Worm (Caenorhabditis elegans) whole organism, late embryonic: ENCODE data around the gene tbp-1.

Experiments used
- ama-1 ChIP-seq: fragments of 150-350 bp; optimal IDR thresholded peaks from 2 replicates; lab custom pipeline; 2014
- ceh-34 ChIP-seq: sonication (generic microtip); optimal IDR thresholded peaks from 2 replicates; lab custom pipeline; 2016; ENCODE audit warnings: mild to moderate bottlenecking, missing genetic modification characterization, missing compliant biosample characterization
- lin-11 ChIP-seq: fragments of 200-800 bp; sonication (Bioruptor generic); optimal IDR thresholded peaks from 2 replicates; lab custom pipeline; 2018; ENCODE audit warnings: mild to moderate bottlenecking, missing genetic modification characterization, missing compliant biosample characterization
- nhr-11 ChIP-seq: fragments of 150-350 bp; optimal IDR thresholded peaks from 2 replicates; lab custom pipeline; 2014; ENCODE audit warnings: missing biosample characterization, missing genetic modification characterization
- pha-4 ChIP-seq: fragments of 150-350 bp; optimal IDR thresholded peaks from 2 replicates; lab custom pipeline; 2018; ENCODE audit warnings: missing biosample characterization, missing genetic modification reagents, missing genetic modification characterization
- pqm-1 ChIP-seq: sonication (generic microtip); optimal IDR thresholded peaks from 2 replicates; lab custom pipeline; 2016; ENCODE audit warnings: missing genetic modification characterization, missing compliant biosample characterization
- unc-55 ChIP-seq: sonication (generic microtip); optimal IDR thresholded peaks from 2 replicates; lab custom pipeline; 2017; ENCODE audit warnings: missing biosample characterization, missing genetic modification reagents, missing genetic modification characterization
- unc-86 ChIP-seq: sonication (generic microtip); optimal IDR thresholded peaks from 2 replicates; lab custom pipeline; 2016; ENCODE audit warnings: missing genetic modification characterization, missing compliant biosample characterization

- no peak for TF ChIP-seq pha-4
- TF ChIP-seq nhr-11 (tag; lab: Kevin White, UChicago), result no peak
- no peak for TF ChIP-seq lin-11 (tag; lab: Kevin White, UChicago)
- TF ChIP-seq ceh-34 (tag; lab: Kevin White, UChicago), result no peak
- no peak for TF ChIP-seq unc-55 (GFP tag; lab: Kevin White, UChicago)
- no peak for TF ChIP-seq unc-86 (tag; lab: Kevin White, UChicago)
- no peak for TF ChIP-seq pqm-1 (tag; lab: Kevin White, UChicago)
- no peak for TF ChIP-seq ama-1 (lab: Kevin White, UChicago)
Observed at ce11 chrIII:7397196-7397595, 13.4 kb downstream of the tbp-1 start.
